Fruit fly (Drosophila melanogaster) whole organism, embryonic: ENCODE data around the gene Ugt37D1.

Experiments used
- B-H1 ChIP-seq: fragments of 200-800 bp; sonication (Bioruptor generic); IDR thresholded peaks from 3 replicates; pipeline ENCODE4 v1.3.6; 2022; ENCODE audit warnings: missing biosample characterization, missing genetic modification characterization
- Bteb2 ChIP-seq: fragments of 200-800 bp; sonication (Bioruptor generic); optimal IDR thresholded peaks from 2 replicates; lab custom pipeline; 2016; ENCODE audit warnings: missing biosample characterization, missing genetic modification characterization
- CG10267 ChIP-seq: fragments of 200-800 bp; sonication (Bioruptor generic); optimal IDR thresholded peaks from 2 replicates; lab custom pipeline; 2018; ENCODE audit warnings: missing biosample characterization, mild to moderate bottlenecking, missing genetic modification characterization, moderate library complexity
- CG11695 ChIP-seq: fragments of 200-800 bp; sonication (Bioruptor generic); IDR thresholded peaks from 3 replicates; pipeline ENCODE4 v1.3.6; 2022; ENCODE audit warnings: missing biosample characterization, missing genetic modification characterization
- CG14050 ChIP-seq: fragments of 200-800 bp; sonication (Bioruptor generic); IDR thresholded peaks from 3 replicates; pipeline ENCODE4 v1.3.6; 2022; ENCODE audit warnings: missing biosample characterization, missing genetic modification characterization
- CG15011 ChIP-seq: fragments of 200-800 bp; sonication (Bioruptor generic); optimal IDR thresholded peaks from 3 replicates; lab custom pipeline; 2018; ENCODE audit warnings: missing biosample characterization, mild to moderate bottlenecking, missing genetic modification characterization
- CG17385 ChIP-seq: fragments of 200-800 bp; sonication (Bioruptor generic); optimal IDR thresholded peaks from 3 replicates; lab custom pipeline; 2018; ENCODE audit warnings: missing biosample characterization, mild to moderate bottlenecking, missing genetic modification characterization
- CG30403 ChIP-seq: fragments of 200-800 bp; sonication (Bioruptor generic); optimal IDR thresholded peaks from 3 replicates; lab custom pipeline; 2016; ENCODE audit warnings: missing biosample characterization, missing genetic modification characterization
- CG31224 ChIP-seq: fragments of 200-800 bp; sonication (Bioruptor generic); IDR thresholded peaks from 2 replicates; pipeline ENCODE4 v1.3.6; 2022; ENCODE audit warnings: missing biosample characterization, missing genetic modification characterization
- CG31441 ChIP-seq: fragments of 200-800 bp; sonication (Bioruptor generic); IDR thresholded peaks from 2 replicates; pipeline ENCODE4 v1.3.6; 2022; ENCODE audit warnings: missing biosample characterization, missing genetic modification characterization
- CG3163 ChIP-seq: fragments of 200-800 bp; sonication (Bioruptor generic); optimal IDR thresholded peaks from 3 replicates; lab custom pipeline; 2016; ENCODE audit warnings: missing biosample characterization, missing genetic modification characterization
- CG6765 ChIP-seq: fragments of 200-800 bp; sonication (Bioruptor generic); optimal IDR thresholded peaks from 3 replicates; lab custom pipeline; 2017; ENCODE audit warnings: missing biosample characterization, mild to moderate bottlenecking, missing genetic modification characterization
- CG7963 ChIP-seq: fragments of 200-800 bp; sonication (Bioruptor generic); IDR thresholded peaks from 3 replicates; pipeline ENCODE4 v1.3.6; 2022; ENCODE audit warnings: missing biosample characterization, missing genetic modification characterization; ENCODE audit not compliant: partially characterized antibody
- CHES-1-like ChIP-seq: fragments of 200-800 bp; sonication (Bioruptor generic); optimal IDR thresholded peaks from 2 replicates; lab custom pipeline; 2016; ENCODE audit warnings: missing biosample characterization, missing genetic modification characterization
- CkIIα-i1 ChIP-seq: fragments of 200-800 bp; sonication (Bioruptor generic); IDR thresholded peaks from 2 replicates; pipeline ENCODE4 v1.3.6; 2022; ENCODE audit warnings: missing biosample characterization, missing genetic modification characterization
- Deaf1 ChIP-seq: fragments of 200-800 bp; optimal IDR thresholded peaks from 3 replicates; lab custom pipeline; 2019; ENCODE audit warnings: missing biosample characterization, mild to moderate bottlenecking, missing genetic modification characterization, moderate library complexity
- Dref ChIP-seq: fragments of 200-800 bp; sonication (Bioruptor generic); IDR thresholded peaks from 2 replicates; pipeline ENCODE4 v1.3.6; 2022; ENCODE audit warnings: missing biosample characterization, missing genetic modification characterization
- Gug ChIP-seq: fragments of 200-800 bp; sonication (Bioruptor generic); IDR thresholded peaks from 4 replicates; pipeline ENCODE4 v1.3.6; 2022; ENCODE audit warnings: missing biosample characterization, missing genetic modification characterization
- HLH54F ChIP-seq: fragments of 200-800 bp; sonication (Bioruptor generic); optimal IDR thresholded peaks from 3 replicates; lab custom pipeline; 2016; ENCODE audit warnings: missing biosample characterization, missing genetic modification characterization
- Hey ChIP-seq: fragments of 200-800 bp; sonication (Bioruptor generic); optimal IDR thresholded peaks from 3 replicates; lab custom pipeline; 2018; ENCODE audit warnings: missing biosample characterization, mild to moderate bottlenecking, missing genetic modification characterization
- Hr78 ChIP-seq, 2 experiments: fragments of 200-800 bp in 1 of 2; fragments of >200 bp in 1 of 2; sonication (Bioruptor generic) in 1 of 2; optimal IDR thresholded peaks; 2 replicates each; lab custom pipeline; 2017 to 2019; ENCODE audit warnings: missing biosample characterization in 2 of 2, missing genetic modification characterization in 2 of 2, mild to moderate bottlenecking in 1 of 2, moderate library complexity in 1 of 2
- Oaz ChIP-seq: fragments of 200-800 bp; sonication (Bioruptor generic); IDR thresholded peaks from 2 replicates; pipeline ENCODE4 v1.3.6; 2022; ENCODE audit warnings: missing biosample characterization, missing genetic modification characterization
- Optix ChIP-seq: fragments of 200-800 bp; sonication (Bioruptor generic); IDR thresholded peaks from 3 replicates; pipeline ENCODE4 v1.3.6; 2022; ENCODE audit warnings: missing biosample characterization, missing genetic modification characterization
- Rx ChIP-seq: fragments of 200-800 bp; sonication (Bioruptor generic); IDR thresholded peaks from 2 replicates; pipeline ENCODE4 v1.3.6; 2022; ENCODE audit warnings: missing biosample characterization, missing genetic modification characterization
- Sox100B ChIP-seq: fragments of 200-800 bp; sonication (Bioruptor generic); optimal IDR thresholded peaks from 3 replicates; lab custom pipeline; 2018; ENCODE audit warnings: missing biosample characterization, mild to moderate bottlenecking, missing genetic modification characterization
- Xbp1 ChIP-seq: fragments of 200-800 bp; sonication (Bioruptor generic); optimal IDR thresholded peaks from 3 replicates; lab custom pipeline; 2016; ENCODE audit warnings: missing biosample characterization, mild to moderate bottlenecking, missing genetic modification characterization
- ase ChIP-seq: fragments of 200-800 bp; sonication (Bioruptor generic); IDR thresholded peaks from 3 replicates; pipeline ENCODE4 v1.3.6; 2022; ENCODE audit warnings: missing biosample characterization, missing genetic modification characterization
- ato ChIP-seq: fragments of 200-800 bp; sonication (Bioruptor generic); IDR thresholded peaks from 2 replicates; pipeline ENCODE4 v1.3.6; 2022; ENCODE audit warnings: missing biosample characterization, missing genetic modification characterization; ENCODE audit not compliant: partially characterized antibody
- chinmo ChIP-seq: fragments of 200-800 bp; sonication (Bioruptor generic); IDR thresholded peaks from 4 replicates; pipeline ENCODE4 v1.3.6; 2022; ENCODE audit warnings: missing biosample characterization, missing genetic modification characterization; ENCODE audit not compliant: partially characterized antibody
- cwo ChIP-seq: fragments of 200-800 bp; sonication (Bioruptor generic); optimal IDR thresholded peaks from 3 replicates; lab custom pipeline; 2017; ENCODE audit warnings: missing biosample characterization, missing genetic modification characterization, mild to moderate bottlenecking, moderate library complexity, missing genetic modification reagents
- dpn ChIP-seq, 2 experiments: fragments of 200-800 bp; sonication (Bioruptor generic); optimal IDR thresholded peaks; 3 replicates each; lab custom pipeline; 2016; ENCODE audit warnings: missing biosample characterization in 2 of 2, missing genetic modification characterization in 2 of 2
- emc ChIP-seq: fragments of 200-800 bp; sonication (Bioruptor generic); optimal IDR thresholded peaks from 2 replicates; lab custom pipeline; 2016; ENCODE audit warnings: missing biosample characterization, missing genetic modification characterization
- gcm ChIP-seq: fragments of 200-800 bp; sonication (Bioruptor generic); optimal IDR thresholded peaks from 2 replicates; lab custom pipeline; 2019; ENCODE audit warnings: missing biosample characterization, mild to moderate bottlenecking, missing genetic modification characterization, moderate library complexity
- gro ChIP-seq: fragments of 200-800 bp; sonication (Bioruptor generic); optimal IDR thresholded peaks from 2 replicates; lab custom pipeline; 2016; ENCODE audit warnings: missing biosample characterization, missing genetic modification characterization
- kah ChIP-seq: fragments of 200-800 bp; sonication (Bioruptor generic); optimal IDR thresholded peaks from 2 replicates; lab custom pipeline; 2018; ENCODE audit warnings: missing biosample characterization, mild to moderate bottlenecking, missing genetic modification characterization
- klu ChIP-seq: fragments of 200-800 bp; sonication (Bioruptor generic); IDR thresholded peaks from 2 replicates; pipeline ENCODE4 v1.3.6; 2022; ENCODE audit warnings: missing biosample characterization, missing genetic modification characterization
- knrl ChIP-seq: fragments of 200-800 bp; sonication (Bioruptor generic); IDR thresholded peaks from 3 replicates; pipeline ENCODE4 v1.3.6; 2022; ENCODE audit warnings: missing biosample characterization, missing genetic modification characterization; ENCODE audit not compliant: partially characterized antibody
- lbe ChIP-seq: fragments of 200-800 bp; sonication (Bioruptor generic); optimal IDR thresholded peaks from 2 replicates; lab custom pipeline; 2016; ENCODE audit warnings: missing biosample characterization, mild to moderate bottlenecking, missing genetic modification characterization
- lilli ChIP-seq: fragments of 200-800 bp; sonication (Bioruptor generic); optimal IDR thresholded peaks from 3 replicates; lab custom pipeline; 2016; ENCODE audit warnings: missing biosample characterization, missing genetic modification characterization
- lov ChIP-seq, 2 experiments: fragments of 200-800 bp in 1 of 2; fragments of >200 bp in 1 of 2; sonication (Bioruptor generic) in 1 of 2; IDR thresholded peaks in 1 of 2; optimal IDR thresholded peaks in 1 of 2; 2 replicates in 1 of 2; 3 replicates in 1 of 2; pipeline versions ENCODE4 v1.3.6 to Lab custom; 2017 to 2022; ENCODE audit warnings: missing biosample characterization in 1 of 2, missing genetic modification characterization in 1 of 2
- nom ChIP-seq: fragments of 200-800 bp; sonication (Bioruptor generic); optimal IDR thresholded peaks from 2 replicates; lab custom pipeline; 2017; ENCODE audit warnings: missing biosample characterization, missing genetic modification characterization, mild to moderate bottlenecking, moderate library complexity, missing genetic modification reagents
- org-1 ChIP-seq: fragments of 200-800 bp; sonication (Bioruptor generic); optimal IDR thresholded peaks from 2 replicates; lab custom pipeline; 2017; ENCODE audit warnings: missing biosample characterization, missing genetic modification characterization
- prd ChIP-seq, 3 experiments: fragments of >200 bp in 2 of 3; fragments of 200-800 bp in 1 of 3; sonication (Bioruptor generic) in 1 of 3; optimal IDR thresholded peaks in 2 of 3; IDR thresholded peaks in 1 of 3; 2 replicates in 2 of 3; 3 replicates in 1 of 3; pipeline versions ENCODE4 v1.3.6 to Lab custom; 2017 to 2022; ENCODE audit warnings: missing biosample characterization in 1 of 3, missing genetic modification characterization in 1 of 3
- sna ChIP-seq: fragments of 200-800 bp; sonication (Bioruptor generic); IDR thresholded peaks from 2 replicates; pipeline ENCODE4 v1.3.6; 2022; ENCODE audit warnings: missing biosample characterization, missing genetic modification characterization; ENCODE audit not compliant: partially characterized antibody
- so ChIP-seq: fragments of 200-800 bp; sonication (Bioruptor generic); IDR thresholded peaks from 3 replicates; pipeline ENCODE4 v1.3.6; 2022; ENCODE audit warnings: missing biosample characterization, missing genetic modification characterization
- sug ChIP-seq: fragments of 200-800 bp; optimal IDR thresholded peaks from 2 replicates; lab custom pipeline; 2019; ENCODE audit warnings: missing biosample characterization, mild to moderate bottlenecking, missing genetic modification characterization, moderate library complexity
- unc-4 ChIP-seq: fragments of 200-800 bp; sonication (Bioruptor generic); IDR thresholded peaks from 2 replicates; pipeline ENCODE4 v1.3.6; 2022; ENCODE audit warnings: missing biosample characterization, missing genetic modification characterization; ENCODE audit not compliant: partially characterized antibody
- vfl ChIP-seq: fragments of 200-800 bp; sonication (Bioruptor generic); optimal IDR thresholded peaks from 2 replicates; lab custom pipeline; 2016; ENCODE audit warnings: missing biosample characterization, missing genetic modification characterization
- vvl ChIP-seq: fragments of 200-800 bp; sonication (Bioruptor generic); IDR thresholded peaks from 2 replicates; pipeline ENCODE4 v1.3.6; 2022; ENCODE audit warnings: missing biosample characterization, missing genetic modification characterization
- zen2 ChIP-seq: fragments of 200-800 bp; sonication (Bioruptor generic); IDR thresholded peaks from 3 replicates; pipeline ENCODE4 v1.3.6; 2022; ENCODE audit warnings: missing biosample characterization, missing genetic modification characterization; ENCODE audit not compliant: partially characterized antibody

Ugt37D1 gene

DNA sequence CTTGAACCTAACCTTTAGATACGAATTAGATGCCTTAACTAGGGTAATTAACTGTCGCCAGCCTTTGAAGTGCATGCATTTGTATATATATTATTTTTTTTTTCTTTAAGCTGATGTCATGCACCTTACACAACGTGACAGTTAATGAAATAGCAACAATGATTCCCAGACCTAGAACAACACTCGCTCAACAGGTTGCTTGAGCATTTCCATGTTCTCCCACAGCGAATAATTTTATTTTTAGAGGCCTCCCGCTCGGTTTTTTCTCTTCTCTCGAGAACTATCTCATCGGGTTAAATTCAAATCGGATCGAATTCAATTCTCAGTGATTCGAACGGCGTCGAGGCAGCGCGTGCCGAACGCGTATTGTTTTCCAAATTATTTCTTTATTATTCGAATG is at the start of gene Ugt37D1 (continued):
- TF ChIP-seq nom (GFP tag; lab: Kevin White, UChicago) (no peak), Optix (GFP tag; lab: Robert Waterston, UW) (no peak), gcm (no peak), CG3163 (GFP tag; lab: Kevin White, UChicago) (no peak), HLH54F (GFP tag; lab: Kevin White, UChicago) (no peak), cwo (GFP tag; lab: Kevin White, UChicago) (no peak), Hr78 (GFP tag; optimal IDR thresholded peaks at IDR 0.05; lab: Kevin White, UChicago) (peak in 1 of 2 experiments; percentile 30), CG14050 (GFP tag; lab: Robert Waterston, UW) (no peak), CG6765 (no peak), CG31224 (GFP tag; lab: Robert Waterston, UW) (no peak), gro (GFP tag; lab: Kevin White, UChicago) (no peak), ase (GFP tag; lab: Robert Waterston, UW) (no peak), CG10267 (tag; lab: Kevin White, UChicago) (no peak), ato (GFP tag; lab: Robert Waterston, UW) (no peak), Rx (GFP tag; lab: Robert Waterston, UW) (no peak), dpn (GFP tag; optimal IDR thresholded peaks at IDR 0.05; lab: Kevin White, UChicago) (no peak), knrl (GFP tag; lab: Robert Waterston, UW) (no peak), CG31441 (GFP tag; lab: Robert Waterston, UW) (no peak), lbe (no peak), prd (optimal IDR thresholded peaks at IDR 0.05; lab: Kevin White, UChicago) (no peak), prd (GFP tag; IDR thresholded peaks at IDR 0.05; lab: Robert Waterston, UW) (no peak), sug (tag; lab: Kevin White, UChicago) (peak; percentile 9), Hey (tag; lab: Kevin White, UChicago) (no peak), Dref (GFP tag; lab: Robert Waterston, UW) (no peak), kah (GFP tag; lab: Kevin White, UChicago) (peak; percentile 99), CHES-1-like (GFP tag; lab: Kevin White, UChicago) (no peak), CG11695 (GFP tag; lab: Robert Waterston, UW) (peak; percentile 70; the same call in 1 of the 3 replicates), Bteb2 (GFP tag; lab: Kevin White, UChicago) (no peak), lov (optimal IDR thresholded peaks at IDR 0.05; lab: Kevin White, UChicago) (no peak), lov (GFP tag; IDR thresholded peaks at IDR 0.05; lab: Robert Waterston, UW) (no peak), Oaz (GFP tag; lab: Robert Waterston, UW) (no peak), CkIIα-i1 (GFP tag; lab: Robert Waterston, UW) (no peak), B-H1 (no peak), Deaf1 (peak; percentile 81), zen2 (no peak), Gug (no peak), vvl (GFP tag; lab: Robert Waterston, UW) (no peak), so (GFP tag; lab: Robert Waterston, UW) (no peak; the same call in 2 of the 3 replicates), chinmo (0 out of 4 replicates have a peak, but pooled peaks have one; percentile 66), unc-4 (GFP tag; lab: Robert Waterston, UW) (no peak), klu (GFP tag; lab: Robert Waterston, UW) (no peak), CG7963 (GFP tag; lab: Robert Waterston, UW) (no peak), Xbp1 (GFP tag; lab: Kevin White, UChicago) (no peak), sna (no peak), lilli (GFP tag; lab: Kevin White, UChicago) (no peak), CG17385 (GFP tag; lab: Kevin White, UChicago) (no peak), Sox100B (GFP tag; lab: Kevin White, UChicago) (no peak), CG30403 (GFP tag; lab: Kevin White, UChicago) (no peak), org-1 (GFP tag; lab: Kevin White, UChicago) (no peak), emc (GFP tag; lab: Kevin White, UChicago) (no peak), CG15011 (no peak), vfl (GFP tag; lab: Kevin White, UChicago) (no peak)
